Worm (Caenorhabditis elegans): ENCODE measurements around the gene sph-1.

The sph-1 gene

ce11 chrIV:8163687-8164086 lies 30.3 kb upstream of the sph-1 start, which contains the start of gene clec-51:
clec-51 (minus strand) TSS chrIV:8163800.
- TF ChIP-seq lin-13 (tag; optimal IDR thresholded peaks at IDR 0.05): no peak
- no peak for TF ChIP-seq zip-8 (tag; optimal IDR thresholded peaks at IDR 0.05)
- no peak for TF ChIP-seq ceh-39 (tag; optimal IDR thresholded peaks at IDR 0.05)
- no peak for TF ChIP-seq ceh-83 (GFP tag; optimal IDR thresholded peaks at IDR 0.05)
- TF ChIP-seq unc-62 (GFP tag; optimal IDR thresholded peaks at IDR 0.05): no peak
- TF ChIP-seq lsy-2 (tag; optimal IDR thresholded peaks at IDR 0.05): no peak
- no peak for TF ChIP-seq flh-1 (GFP tag; optimal IDR thresholded peaks at IDR 0.05)
- TF ChIP-seq nhr-2 (tag; optimal IDR thresholded peaks at IDR 0.05): no peak

ce11 chrIV:8161774-8162173 lies 28.4 kb upstream of the sph-1 start:
- no peak for TF ChIP-seq ceh-39 (tag; optimal IDR thresholded peaks at IDR 0.05)
- TF ChIP-seq drap-1 (GFP tag; optimal IDR thresholded peaks at IDR 0.05): no peak
- TF ChIP-seq lsy-2 (tag; optimal IDR thresholded peaks at IDR 0.05): no peak
- TF ChIP-seq hlh-1 (tag; optimal IDR thresholded peaks at IDR 0.05): no peak

ce11 chrIV:8159995-8160394 lies 26.6 kb upstream of the sph-1 start:
- TF ChIP-seq pha-4 (tag; optimal IDR thresholded peaks at IDR 0.05) (no peak), bed-3 (GFP tag; optimal IDR thresholded peaks at IDR 0.05) (no peak)

ce11 chrIV:8159087-8159486 lies 25.7 kb upstream of the sph-1 start, which contains the start of gene faah-1:
faah-1 (plus strand) TSS chrIV:8159387.
- TF ChIP-seq sem-2 (GFP tag; optimal IDR thresholded peaks at IDR 0.05) (no peak), nhr-12 (tag; optimal IDR thresholded peaks at IDR 0.05) (no peak), mep-1 (tag; optimal IDR thresholded peaks at IDR 0.05) (no peak), elt-1 (tag; optimal IDR thresholded peaks at IDR 0.05; ENCODE audit: borderline replicate concordance, insufficient read depth) (no peak), cnd-1 (tag; optimal IDR thresholded peaks at IDR 0.05) (no peak), sptf-1 (tag; optimal IDR thresholded peaks at IDR 0.05) (no peak), tbx-8 (GFP tag; optimal IDR thresholded peaks at IDR 0.05) (no peak)

ce11 chrIV:8157161-8157560 lies 23.8 kb upstream of the sph-1 start, which contains the start of gene B0218.5:
B0218.5 (minus strand) TSS chrIV:8157261.
- no peak for TF ChIP-seq drap-1 (GFP tag; optimal IDR thresholded peaks at IDR 0.05)
- no peak for TF ChIP-seq lin-13 (tag; optimal IDR thresholded peaks at IDR 0.05)
- no peak for TF ChIP-seq unc-39 (tag; optimal IDR thresholded peaks at IDR 0.05)
- TF ChIP-seq mls-2 (tag; optimal IDR thresholded peaks at IDR 0.05): no peak
- no peak for TF ChIP-seq ceh-43 (GFP tag; optimal IDR thresholded peaks at IDR 0.05)
- TF ChIP-seq ztf-11 (tag; optimal IDR thresholded peaks at IDR 0.05): no peak
- no peak for TF ChIP-seq nhr-237 (tag; optimal IDR thresholded peaks at IDR 0.05)
- no peak for TF ChIP-seq ces-1 (GFP tag; optimal IDR thresholded peaks at IDR 0.05)
- TF ChIP-seq snpc-4 (tag; optimal IDR thresholded peaks at IDR 0.05): no peak
- TF ChIP-seq zip-8 (tag; optimal IDR thresholded peaks at IDR 0.05): no peak

ce11 chrIV:8154966-8155365 lies 21.6 kb upstream of the sph-1 start:
- no peak for TF ChIP-seq lin-32 (GFP tag; optimal IDR thresholded peaks at IDR 0.05)
- TF ChIP-seq mab-5 (tag; optimal IDR thresholded peaks at IDR 0.05): no peak
- no peak for TF ChIP-seq blmp-1 (tag; optimal IDR thresholded peaks at IDR 0.05)
- no peak for TF ChIP-seq ztf-11 (tag; optimal IDR thresholded peaks at IDR 0.05)
- TF ChIP-seq sptf-1 (tag; optimal IDR thresholded peaks at IDR 0.05): no peak
- no peak for TF ChIP-seq pha-4 (tag; optimal IDR thresholded peaks at IDR 0.05)
- no peak for TF ChIP-seq ceh-43 (GFP tag; optimal IDR thresholded peaks at IDR 0.05)

ce11 chrIV:8153163-8153562 lies 19.8 kb upstream of the sph-1 start:
- no peak for TF ChIP-seq zip-8 (tag; optimal IDR thresholded peaks at IDR 0.05)
- no peak for TF ChIP-seq ceh-83 (GFP tag; optimal IDR thresholded peaks at IDR 0.05)
- TF ChIP-seq drap-1 (GFP tag; optimal IDR thresholded peaks at IDR 0.05): no peak
- no peak for TF ChIP-seq elt-3 (tag; optimal IDR thresholded peaks at IDR 0.05)
- no peak for TF ChIP-seq unc-120 (tag; optimal IDR thresholded peaks at IDR 0.05; ENCODE audit: poor library complexity, severe bottlenecking)
- TF ChIP-seq flh-1 (GFP tag; optimal IDR thresholded peaks at IDR 0.05): no peak
- TF ChIP-seq blmp-1 (tag; optimal IDR thresholded peaks at IDR 0.05): no peak
- no peak for TF ChIP-seq sem-2 (GFP tag; optimal IDR thresholded peaks at IDR 0.05)
- TF ChIP-seq nhr-28 (tag; optimal IDR thresholded peaks at IDR 0.05): no peak
- TF ChIP-seq mep-1 (tag; optimal IDR thresholded peaks at IDR 0.05): no peak
- TF ChIP-seq ceh-39 (tag; optimal IDR thresholded peaks at IDR 0.05): no peak
- no peak for TF ChIP-seq ham-2 (GFP tag; optimal IDR thresholded peaks at IDR 0.05)
- no peak for TF ChIP-seq elt-1 (tag; optimal IDR thresholded peaks at IDR 0.05; ENCODE audit: borderline replicate concordance, insufficient read depth)

All from whole organism, mixed stage, embryonic.